Fruit fly (Drosophila melanogaster) S2 (cell line): ENCODE measurements around the gene Wdr59.

ENCODE experiments used
- CG8478 ChIP-seq: fragments of >200 bp; optimal IDR thresholded peaks from 2 replicates; lab custom pipeline; 2018
- CTCF ChIP-seq, 2 experiments: fragments of >200 bp; optimal IDR thresholded peaks; 2 replicates each; lab custom pipeline; 2018

DNA sequence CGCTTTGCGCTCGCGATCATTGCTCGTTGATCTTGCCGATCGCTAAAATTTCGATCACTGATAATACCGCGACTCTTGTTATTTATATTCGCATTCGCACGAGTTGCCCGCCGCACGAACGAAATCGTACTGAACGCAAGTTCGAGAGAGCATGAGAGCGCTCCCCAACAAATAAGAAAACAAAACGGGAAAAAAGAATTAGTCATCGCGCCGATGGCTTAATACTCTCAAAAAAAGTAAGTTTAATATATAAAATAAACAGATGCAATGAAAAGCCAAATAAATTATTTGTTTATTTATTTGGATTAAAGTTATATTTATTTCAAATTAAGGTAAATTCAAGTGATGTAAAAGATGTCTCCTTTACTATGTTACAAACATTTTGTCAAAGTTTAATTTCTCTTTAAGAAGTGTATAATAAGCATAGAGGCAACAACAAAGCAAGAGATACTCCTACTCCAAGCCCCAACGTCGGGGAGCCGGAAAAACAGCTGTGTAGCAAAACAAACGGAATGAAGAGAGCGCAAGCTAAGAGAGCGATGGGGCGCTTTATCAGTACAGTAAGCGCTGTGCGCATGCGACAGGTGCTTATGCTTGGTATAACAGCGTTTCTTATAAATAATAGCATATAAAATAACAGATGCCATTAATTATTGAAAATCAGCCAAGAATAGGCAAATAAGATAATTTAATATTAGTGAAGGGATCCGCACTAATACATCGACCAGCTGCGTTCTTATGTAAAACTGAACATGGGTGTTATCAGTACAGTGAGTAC, 33.7 kb upstream of the Wdr59 start:
- TF ChIP-seq CG8478 (lab: Kevin White, UChicago) (no peak), CTCF (optimal IDR thresholded peaks at IDR 0.05; lab: Kevin White, UChicago) (no peak)
